Fruit fly (Drosophila melanogaster): ENCODE measurements around the gene CG3347.

CG3347 gene

DNA sequence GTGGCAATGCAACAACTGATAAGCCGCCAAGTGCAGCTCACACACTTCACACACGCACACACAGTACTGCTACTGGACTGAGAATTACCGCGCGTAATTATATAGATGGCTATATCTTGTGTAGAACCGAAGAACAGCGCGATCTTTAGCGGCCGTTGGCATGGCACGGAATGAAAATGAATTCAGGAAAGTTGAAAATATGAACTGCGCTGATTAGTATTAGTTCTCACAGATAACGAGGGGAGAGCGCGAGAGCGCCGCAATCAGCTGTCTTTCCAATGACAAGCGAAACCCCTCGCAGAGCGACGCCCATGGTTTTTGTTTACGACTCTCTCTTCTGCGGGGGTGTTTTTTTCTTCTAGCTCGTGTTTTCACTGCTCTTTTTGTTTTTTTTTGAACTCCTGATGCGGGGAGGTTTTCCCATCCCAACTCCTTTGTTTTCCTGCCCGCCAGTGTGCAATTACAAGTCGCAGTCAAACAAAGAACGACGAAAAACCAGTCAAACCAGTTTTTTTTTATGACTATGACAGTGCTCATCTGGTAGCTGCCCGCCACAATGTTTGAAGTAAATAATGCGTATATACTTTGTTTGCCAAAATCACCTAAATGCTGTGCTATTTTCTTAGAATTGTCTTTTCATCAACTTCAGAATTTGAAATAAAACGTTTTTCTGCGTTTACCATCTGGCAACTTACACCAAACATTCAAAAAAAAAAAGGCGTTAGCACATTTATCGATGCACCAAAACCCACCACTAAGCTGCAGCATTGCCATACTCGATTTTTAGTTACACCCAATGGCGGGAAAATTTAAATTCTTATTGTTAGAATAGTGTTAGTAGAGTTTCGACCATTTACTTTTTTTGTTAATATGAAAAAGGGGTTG, 34.0 kb downstream of the CG3347 start, which contains the start of gene CG9663:
Gene CG9663 (minus strand): TSS at position 173 of the 885 bp plus-strand sequence.
- peak; percentile 37 for TF ChIP-seq Jra (GFP tag; optimal IDR thresholded peaks at IDR 0.05)
- TF ChIP-seq foxo (GFP tag; optimal IDR thresholded peaks at IDR 0.05), result peak in 1 of 2 experiments; percentile 66
- peak; percentile 61 for TF ChIP-seq Hnf4 (GFP tag; optimal IDR thresholded peaks at IDR 0.05)
- peak; percentile 13 for TF ChIP-seq sage (GFP tag; optimal IDR thresholded peaks at IDR 0.05)
- no peak for TF ChIP-seq Rel (GFP tag; optimal IDR thresholded peaks at IDR 0.05)
- TF ChIP-seq Rel (tag; optimal IDR thresholded peaks at IDR 0.05), result peak; percentile 81
- peak; percentile 66 for TF ChIP-seq br (GFP tag; optimal IDR thresholded peaks at IDR 0.05)
- TF ChIP-seq HLH106 (tag; optimal IDR thresholded peaks at IDR 0.05), result peak; percentile 38
- TF ChIP-seq Sp1 (GFP tag; optimal IDR thresholded peaks at IDR 0.05), result peak; percentile 57
- TF ChIP-seq N (GFP tag; optimal IDR thresholded peaks at IDR 0.05), result no peak
- peak; percentile 34 for TF ChIP-seq woc (GFP tag; optimal IDR thresholded peaks at IDR 0.05)
- TF ChIP-seq h (GFP tag; optimal IDR thresholded peaks at IDR 0.05), result peak; percentile 80
- TF ChIP-seq fru (GFP tag; optimal IDR thresholded peaks at IDR 0.05), result peak; percentile 43
- no peak for TF ChIP-seq GATAd (GFP tag; optimal IDR thresholded peaks at IDR 0.05)
- peak; percentile 80 for TF ChIP-seq rgr (GFP tag; optimal IDR thresholded peaks at IDR 0.05)
- peak; percentile 52 for TF ChIP-seq OdsH (GFP tag; optimal IDR thresholded peaks at IDR 0.05)
- peak; percentile 47 for TF ChIP-seq Vsx2 (GFP tag; optimal IDR thresholded peaks at IDR 0.05; ENCODE audit: partially characterized antibody)
- peak; percentile 55 for TF ChIP-seq Dif (GFP tag; optimal IDR thresholded peaks at IDR 0.05; ENCODE audit: partially characterized antibody)
- no peak for TF ChIP-seq Abd-B (GFP tag; optimal IDR thresholded peaks at IDR 0.05)
- no peak for TF ChIP-seq dmrt93B (GFP tag; optimal IDR thresholded peaks at IDR 0.05)
- peak; percentile 0 for TF ChIP-seq sv (GFP tag; optimal IDR thresholded peaks at IDR 0.05)
- no peak for TF ChIP-seq CG9705 (GFP tag; optimal IDR thresholded peaks at IDR 0.05)
- peak; percentile 43 for TF ChIP-seq ey (GFP tag; optimal IDR thresholded peaks at IDR 0.05)
- peak; percentile 13 for TF ChIP-seq Hr83 (GFP tag; optimal IDR thresholded peaks at IDR 0.05; ENCODE audit: poor library complexity, severe bottlenecking)
- TF ChIP-seq dl (GFP tag; optimal IDR thresholded peaks at IDR 0.05; ENCODE audit: insufficient read depth in 1 of 2, partially characterized antibody in 2 of 2), result peak; percentile 42 to 58
- no peak for TF ChIP-seq Hr78 (GFP tag; optimal IDR thresholded peaks at IDR 0.05)
- no peak for TF ChIP-seq dsf (GFP tag; optimal IDR thresholded peaks at IDR 0.05; ENCODE audit: borderline replicate concordance)
- TF ChIP-seq CrebA (GFP tag; optimal IDR thresholded peaks at IDR 0.05; ENCODE audit: borderline replicate concordance), result peak; percentile 46

DNA sequence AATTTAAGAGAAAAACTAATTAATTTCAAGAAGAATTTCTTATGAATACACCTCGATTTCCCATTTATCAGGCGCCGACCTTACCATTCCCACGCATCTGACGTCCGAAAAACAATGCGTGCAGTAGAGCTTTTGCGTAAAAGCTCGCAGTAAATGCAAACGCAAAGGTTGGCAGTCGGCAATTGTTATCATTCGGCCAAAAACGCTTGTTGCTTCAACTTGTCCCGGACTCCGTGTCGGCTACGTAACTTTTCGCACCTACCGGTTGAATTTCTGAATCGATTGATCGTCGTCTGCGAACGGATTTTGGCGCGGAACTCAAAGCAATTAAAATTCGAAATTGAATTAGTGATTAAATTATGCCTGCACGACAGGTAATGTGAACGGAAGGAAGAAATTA, 34.7 kb downstream of the CG3347 start, which contains the start of gene CG3277:
Gene CG3277 (plus strand): TSS at position 208 of the 400 bp plus-strand sequence.
- peak; percentile 84 for TF ChIP-seq fru (GFP tag; optimal IDR thresholded peaks at IDR 0.05)
- no peak for TF ChIP-seq GATAd (GFP tag; optimal IDR thresholded peaks at IDR 0.05)

DNA sequence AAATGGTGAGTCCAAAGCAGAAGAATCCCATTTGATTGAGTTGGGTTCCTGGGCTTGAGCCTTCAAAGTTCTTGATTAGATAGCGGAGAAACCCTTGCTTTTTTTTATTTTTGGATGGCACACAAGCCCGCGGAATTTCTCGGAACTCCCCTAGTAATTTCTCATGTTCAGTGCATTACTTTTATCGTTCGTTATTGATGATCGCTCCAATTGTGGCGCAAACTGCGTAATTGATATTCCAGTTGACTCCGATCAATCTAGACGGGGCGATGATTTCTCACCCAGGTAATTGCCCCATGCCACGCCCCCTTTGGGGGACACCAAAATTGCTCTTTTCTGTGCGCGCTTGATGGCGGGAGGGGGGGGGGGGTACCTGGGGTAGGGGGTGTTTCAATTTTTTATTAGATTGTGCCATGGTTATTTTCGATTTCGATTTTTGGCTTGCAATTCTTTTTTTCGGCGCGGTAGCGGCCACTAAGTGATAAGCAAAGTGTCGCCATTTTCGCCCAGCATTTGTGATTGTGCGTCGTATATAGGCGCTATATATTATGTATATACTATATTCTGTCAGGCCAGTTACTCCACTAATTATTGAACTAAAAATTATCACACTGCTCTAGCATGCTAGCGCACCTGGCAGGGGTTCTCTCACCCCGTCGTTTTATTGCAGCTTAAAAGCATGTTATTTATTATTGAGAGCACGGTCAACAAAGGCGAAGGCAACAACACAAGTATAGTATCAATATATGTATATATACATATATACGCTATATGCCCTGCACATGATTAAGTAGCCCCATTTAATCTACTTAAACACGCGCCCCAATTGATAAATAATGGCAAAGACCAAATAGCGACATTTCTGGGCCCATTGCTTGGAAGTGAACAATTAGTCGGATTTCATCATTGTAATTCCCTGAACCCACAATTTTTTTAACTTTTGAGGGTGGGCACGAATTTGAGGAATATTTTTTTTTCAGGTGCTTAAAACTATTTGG, 35.9 kb downstream of the CG3347 start:
- TF ChIP-seq CG9705 (GFP tag; optimal IDR thresholded peaks at IDR 0.05) (no peak), lola (GFP tag; optimal IDR thresholded peaks at IDR 0.05) (no peak), brk (GFP tag; optimal IDR thresholded peaks at IDR 0.05) (no peak), HLH106 (tag; optimal IDR thresholded peaks at IDR 0.05) (no peak), CG32264 (GFP tag; optimal IDR thresholded peaks at IDR 0.05) (no peak), Jra (GFP tag; optimal IDR thresholded peaks at IDR 0.05) (no peak), br (GFP tag; optimal IDR thresholded peaks at IDR 0.05) (no peak), dmrt93B (GFP tag; optimal IDR thresholded peaks at IDR 0.05) (no peak), OdsH (GFP tag; optimal IDR thresholded peaks at IDR 0.05) (peak; percentile 26), fru (GFP tag; optimal IDR thresholded peaks at IDR 0.05) (peak; percentile 16), ey (GFP tag; optimal IDR thresholded peaks at IDR 0.05) (no peak), CrebA (GFP tag; optimal IDR thresholded peaks at IDR 0.05; ENCODE audit: borderline replicate concordance) (peak; percentile 35), Sp1 (GFP tag; optimal IDR thresholded peaks at IDR 0.05) (no peak), Rel (GFP tag; optimal IDR thresholded peaks at IDR 0.05) (no peak), Rel (tag; optimal IDR thresholded peaks at IDR 0.05) (peak; percentile 94)
